Fruit fly (Drosophila melanogaster): ENCODE results near the gene Nup93-2.

DNA sequence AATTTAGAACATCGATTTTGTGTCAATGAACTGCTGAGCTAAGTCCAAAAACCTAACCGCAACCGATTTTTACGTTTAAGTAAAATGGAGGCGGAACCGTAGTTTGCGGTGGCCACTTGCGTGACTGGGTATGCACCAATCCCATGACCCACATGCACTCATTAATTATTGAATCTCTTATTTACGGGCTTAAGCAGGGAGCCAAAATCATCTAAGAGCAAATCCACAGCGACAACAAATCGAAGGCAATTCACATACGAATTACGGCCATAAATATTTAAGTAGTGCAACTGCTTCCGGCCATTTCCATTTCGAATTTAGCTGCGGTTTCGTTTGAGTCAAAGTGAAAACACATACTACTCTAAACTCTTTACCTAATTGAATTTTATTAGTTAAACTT lies 33.4 kb downstream of the Nup93-2 start:
- no peak for TF ChIP-seq fru (GFP tag; optimal IDR thresholded peaks at IDR 0.05)
- TF ChIP-seq Hr83 (GFP tag; optimal IDR thresholded peaks at IDR 0.05; ENCODE audit: poor library complexity, severe bottlenecking) = no peak
- TF ChIP-seq h (GFP tag; optimal IDR thresholded peaks at IDR 0.05) = no peak
- TF ChIP-seq OdsH (GFP tag; optimal IDR thresholded peaks at IDR 0.05) = no peak
- TF ChIP-seq psq (GFP tag; optimal IDR thresholded peaks at IDR 0.05) = no peak
- TF ChIP-seq Dif (GFP tag; optimal IDR thresholded peaks at IDR 0.05; ENCODE audit: partially characterized antibody) = no peak
- no peak for TF ChIP-seq Myc (optimal IDR thresholded peaks at IDR 0.05)
- no peak for TF ChIP-seq Abd-B (GFP tag; optimal IDR thresholded peaks at IDR 0.05)
- TF ChIP-seq Dfd (GFP tag; optimal IDR thresholded peaks at IDR 0.05) = no peak
- no peak for TF ChIP-seq Vsx2 (GFP tag; optimal IDR thresholded peaks at IDR 0.05; ENCODE audit: partially characterized antibody)
- TF ChIP-seq br (GFP tag; optimal IDR thresholded peaks at IDR 0.05) = no peak
- TF ChIP-seq brk (GFP tag; optimal IDR thresholded peaks at IDR 0.05) = no peak
